Fruit fly (Drosophila melanogaster) whole organism, wandering third instar larva: ENCODE results near the gene Vinc.

ENCODE experiments used
- GATAd ChIP-seq: sonication (Bioruptor generic); optimal IDR thresholded peaks from 2 replicates; lab custom pipeline; 2016; ENCODE audit warnings: missing biosample characterization, missing genetic modification characterization
- Hnf4 ChIP-seq: fragments of 200-800 bp; sonication (Bioruptor generic); optimal IDR thresholded peaks from 2 replicates; lab custom pipeline; 2016; ENCODE audit warnings: missing biosample characterization, mild to moderate bottlenecking, missing genetic modification characterization
- Hr78 ChIP-seq: fragments of >200 bp; optimal IDR thresholded peaks from 2 replicates; lab custom pipeline; 2017; ENCODE audit warnings: missing biosample characterization, missing genetic modification characterization
- Myc ChIP-seq: fragments of >200 bp; optimal IDR thresholded peaks from 2 replicates; lab custom pipeline; 2017
- fru ChIP-seq: fragments of 200-800 bp; sonication (Bioruptor generic); optimal IDR thresholded peaks from 3 replicates; lab custom pipeline; 2016; ENCODE audit warnings: missing biosample characterization, mild to moderate bottlenecking, missing genetic modification characterization
- lola ChIP-seq: fragments of >200 bp; optimal IDR thresholded peaks from 2 replicates; lab custom pipeline; 2017; ENCODE audit warnings: missing biosample characterization, missing genetic modification characterization
- psq ChIP-seq: fragments of 200-800 bp; sonication (Bioruptor generic); optimal IDR thresholded peaks from 3 replicates; lab custom pipeline; 2017; ENCODE audit warnings: missing biosample characterization, mild to moderate bottlenecking, missing genetic modification characterization, moderate library complexity
- rgr ChIP-seq: fragments of 200-800 bp; sonication (Bioruptor generic); optimal IDR thresholded peaks from 3 replicates; lab custom pipeline; 2016; ENCODE audit warnings: missing biosample characterization, mild to moderate bottlenecking, missing genetic modification characterization
- woc ChIP-seq: sonication (Bioruptor generic); optimal IDR thresholded peaks from 2 replicates; lab custom pipeline; 2016; ENCODE audit warnings: missing biosample characterization, mild to moderate bottlenecking, missing genetic modification characterization

DNA sequence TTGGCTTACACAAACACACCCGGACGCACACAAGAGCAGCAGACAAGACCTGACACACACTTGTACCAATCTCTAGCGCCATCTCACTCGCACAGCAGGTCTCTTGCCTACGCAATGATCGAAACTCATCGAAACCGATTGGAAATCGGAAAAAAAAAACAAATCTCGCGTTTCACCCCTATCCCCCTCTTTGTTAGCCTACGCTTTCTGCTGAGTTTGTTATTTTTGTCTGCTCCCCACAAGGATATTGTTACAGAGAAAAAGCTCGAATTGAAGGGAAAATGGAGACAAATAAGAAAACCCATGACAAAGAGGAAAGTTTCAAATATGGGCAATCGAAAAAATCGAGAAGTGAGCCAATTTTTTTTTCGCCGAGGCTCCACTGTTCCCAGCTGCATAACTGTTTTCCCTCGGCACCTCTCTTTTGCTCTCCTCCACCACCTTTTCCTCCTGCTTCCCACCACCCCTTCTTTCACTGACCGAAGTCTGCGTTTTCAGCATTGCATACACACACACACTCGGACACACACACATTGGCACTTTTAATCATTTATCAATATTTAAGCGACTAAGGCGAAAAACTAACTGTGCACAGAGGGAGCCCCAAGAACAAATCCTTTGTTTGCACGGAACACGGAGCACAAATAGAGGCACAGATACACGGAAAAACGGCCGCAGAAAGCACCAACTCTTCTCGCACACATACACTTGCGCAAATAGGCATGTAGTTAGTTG is 47.6 kb upstream of the Vinc start:
- TF ChIP-seq GATAd (GFP tag; lab: Kevin White, UChicago) (no peak), Hnf4 (GFP tag; lab: Kevin White, UChicago) (no peak), Myc (lab: Kevin White, UChicago) (no peak), woc (GFP tag; lab: Kevin White, UChicago) (no peak), fru (GFP tag; lab: Kevin White, UChicago) (peak; percentile 57), rgr (GFP tag; lab: Kevin White, UChicago) (no peak), Hr78 (GFP tag; lab: Kevin White, UChicago) (no peak), lola (no peak), psq (GFP tag; lab: Kevin White, UChicago) (peak; percentile 30)
